Fruit fly (Drosophila melanogaster) whole organism, prepupa: ENCODE measurements around the gene FER.

Experiments used
- Blimp-1 ChIP-seq: fragments of 200-800 bp; sonication (Bioruptor generic); optimal IDR thresholded peaks from 3 replicates; lab custom pipeline; 2017; ENCODE audit warnings: missing biosample characterization, missing genetic modification characterization, mild to moderate bottlenecking, moderate library complexity, missing genetic modification reagents
- CG10631 ChIP-seq: fragments of 200-800 bp; sonication (Bioruptor generic); optimal IDR thresholded peaks from 2 replicates; lab custom pipeline; 2016; ENCODE audit warnings: missing biosample characterization, missing genetic modification characterization
- CG10669 ChIP-seq: fragments of 200-800 bp; sonication (Bioruptor generic); optimal IDR thresholded peaks from 3 replicates; lab custom pipeline; 2018; ENCODE audit warnings: missing biosample characterization, mild to moderate bottlenecking, missing genetic modification characterization, moderate library complexity
- CG11762 ChIP-seq: fragments of 200-800 bp; sonication (Bioruptor generic); optimal IDR thresholded peaks from 3 replicates; lab custom pipeline; 2016; ENCODE audit warnings: missing biosample characterization, missing genetic modification characterization; ENCODE audit not compliant: insufficient read depth
- CG11902 ChIP-seq: fragments of 200-800 bp; sonication (Bioruptor generic); optimal IDR thresholded peaks from 3 replicates; lab custom pipeline; 2016; ENCODE audit warnings: missing biosample characterization, missing genetic modification characterization
- CG15336 ChIP-seq: fragments of 200-800 bp; sonication (Bioruptor generic); IDR thresholded peaks from 2 replicates; pipeline ENCODE4 v1.3.6; 2022; ENCODE audit warnings: missing biosample characterization, missing genetic modification characterization
- CG1621 ChIP-seq: fragments of 200-800 bp; sonication (Bioruptor generic); optimal IDR thresholded peaks from 3 replicates; lab custom pipeline; 2018; ENCODE audit warnings: missing biosample characterization, mild to moderate bottlenecking, missing genetic modification characterization
- CG16779 ChIP-seq: fragments of 200-800 bp; sonication (Bioruptor generic); optimal IDR thresholded peaks from 3 replicates; lab custom pipeline; 2017; ENCODE audit warnings: missing biosample characterization, mild to moderate bottlenecking, missing genetic modification characterization
- CG31627 ChIP-seq: fragments of 200-800 bp; sonication (Bioruptor generic); optimal IDR thresholded peaks from 3 replicates; lab custom pipeline; 2016; ENCODE audit warnings: missing biosample characterization, missing genetic modification characterization
- CG32006 ChIP-seq: fragments of 200-800 bp; sonication (Bioruptor generic); optimal IDR thresholded peaks from 3 replicates; lab custom pipeline; 2017; ENCODE audit warnings: missing biosample characterization, mild to moderate bottlenecking, missing genetic modification characterization
- CG3919 ChIP-seq: fragments of 200-800 bp; sonication (Bioruptor generic); optimal IDR thresholded peaks from 3 replicates; lab custom pipeline; 2016; ENCODE audit warnings: missing biosample characterization, missing genetic modification characterization
- CG4318 ChIP-seq: fragments of 200-800 bp; sonication (Bioruptor generic); optimal IDR thresholded peaks from 3 replicates; lab custom pipeline; 2017; ENCODE audit warnings: missing biosample characterization, mild to moderate bottlenecking, missing genetic modification characterization
- CG6276 ChIP-seq: fragments of 200-800 bp; sonication (Bioruptor generic); optimal IDR thresholded peaks from 2 replicates; lab custom pipeline; 2017; ENCODE audit warnings: missing biosample characterization, mild to moderate bottlenecking, missing genetic modification characterization
- CG6792 ChIP-seq: fragments of 200-800 bp; sonication (Bioruptor generic); optimal IDR thresholded peaks from 3 replicates; lab custom pipeline; 2016; ENCODE audit warnings: missing biosample characterization, missing genetic modification characterization
- CG6808 ChIP-seq: fragments of 200-800 bp; sonication (Bioruptor generic); optimal IDR thresholded peaks from 3 replicates; lab custom pipeline; 2017; ENCODE audit warnings: missing biosample characterization, missing genetic modification characterization, mild to moderate bottlenecking, moderate library complexity, missing genetic modification reagents
- CG6854 ChIP-seq: fragments of 200-800 bp; sonication (Bioruptor generic); optimal IDR thresholded peaks from 2 replicates; lab custom pipeline; 2017; ENCODE audit warnings: missing biosample characterization, mild to moderate bottlenecking, missing genetic modification characterization
- CG8119 ChIP-seq: fragments of 200-800 bp; sonication (Bioruptor generic); IDR thresholded peaks from 3 replicates; pipeline ENCODE4 v1.3.6; 2022; ENCODE audit warnings: missing biosample characterization, missing genetic modification characterization
- CG8319 ChIP-seq: fragments of 200-800 bp; sonication (Bioruptor generic); optimal IDR thresholded peaks from 3 replicates; lab custom pipeline; 2016; ENCODE audit warnings: missing biosample characterization, missing genetic modification characterization
- CG8632 ChIP-seq: fragments of 200-800 bp; sonication (Bioruptor generic); optimal IDR thresholded peaks from 3 replicates; lab custom pipeline; 2016; ENCODE audit warnings: missing biosample characterization, missing genetic modification characterization
- Eip78C ChIP-seq: fragments of 200-800 bp; sonication (Bioruptor generic); peaks from one replicate; lab custom pipeline; 2016; ENCODE audit warnings: missing biosample characterization, missing genetic modification characterization
- Eip93F ChIP-seq: fragments of 200-800 bp; sonication (Bioruptor generic); optimal IDR thresholded peaks from 2 replicates; lab custom pipeline; 2016; ENCODE audit warnings: missing biosample characterization, mild to moderate bottlenecking, missing genetic modification characterization
- Ets21C ChIP-seq: fragments of 200-800 bp; sonication (Bioruptor generic); optimal IDR thresholded peaks from 3 replicates; lab custom pipeline; 2016; ENCODE audit warnings: missing biosample characterization, missing genetic modification characterization
- Ets96B ChIP-seq: fragments of 200-800 bp; optimal IDR thresholded peaks from 2 replicates; lab custom pipeline; 2019; ENCODE audit warnings: missing biosample characterization, mild to moderate bottlenecking, missing genetic modification characterization, moderate library complexity
- Gug ChIP-seq: fragments of 200-800 bp; sonication (Bioruptor generic); IDR thresholded peaks from 2 replicates; pipeline ENCODE4 v1.3.6; 2022; ENCODE audit warnings: missing biosample characterization, missing genetic modification characterization
- Hr38 ChIP-seq: sonication (Bioruptor generic); optimal IDR thresholded peaks from 2 replicates; lab custom pipeline; 2016; ENCODE audit warnings: missing biosample characterization, missing genetic modification characterization
- Hr39 ChIP-seq: fragments of 200-800 bp; sonication (Bioruptor generic); optimal IDR thresholded peaks from 2 replicates; lab custom pipeline; 2016; ENCODE audit warnings: missing biosample characterization, missing genetic modification characterization
- Hr4 ChIP-seq: fragments of 200-800 bp; sonication (Bioruptor generic); optimal IDR thresholded peaks from 3 replicates; lab custom pipeline; 2016; ENCODE audit warnings: missing biosample characterization, missing genetic modification characterization
- Lpt ChIP-seq: fragments of 200-800 bp; sonication (Bioruptor generic); optimal IDR thresholded peaks from 3 replicates; lab custom pipeline; 2016; ENCODE audit warnings: missing biosample characterization, missing genetic modification characterization
- Met ChIP-seq: fragments of 200-800 bp; sonication (Bioruptor generic); optimal IDR thresholded peaks from 3 replicates; lab custom pipeline; 2016; ENCODE audit warnings: missing biosample characterization, missing genetic modification characterization
- OdsH ChIP-seq: fragments of 200-800 bp; sonication (Bioruptor generic); optimal IDR thresholded peaks from 3 replicates; lab custom pipeline; 2016; ENCODE audit warnings: missing biosample characterization, missing genetic modification characterization
- Smox ChIP-seq: fragments of 200-800 bp; sonication (Bioruptor generic); optimal IDR thresholded peaks from 3 replicates; lab custom pipeline; 2016; ENCODE audit warnings: missing biosample characterization, missing genetic modification characterization
- Sox102F ChIP-seq: fragments of 200-800 bp; sonication (Bioruptor generic); optimal IDR thresholded peaks from 2 replicates; lab custom pipeline; 2016; ENCODE audit warnings: missing biosample characterization, mild to moderate bottlenecking, missing genetic modification characterization
- Sox14 ChIP-seq: fragments of 200-800 bp; sonication (Bioruptor generic); optimal IDR thresholded peaks from 3 replicates; lab custom pipeline; 2016; ENCODE audit warnings: missing biosample characterization, missing genetic modification characterization
- Sox15 ChIP-seq: fragments of 200-800 bp; sonication (Bioruptor generic); optimal IDR thresholded peaks from 3 replicates; lab custom pipeline; 2016; ENCODE audit warnings: missing biosample characterization, missing genetic modification characterization
- acj6 ChIP-seq: fragments of 200-800 bp; sonication (Bioruptor generic); optimal IDR thresholded peaks from 3 replicates; lab custom pipeline; 2016; ENCODE audit warnings: missing biosample characterization, missing genetic modification characterization
- cyc ChIP-seq: fragments of 200-800 bp; sonication (Bioruptor generic); optimal IDR thresholded peaks from 3 replicates; lab custom pipeline; 2016; ENCODE audit warnings: missing biosample characterization, missing genetic modification characterization
- dac ChIP-seq: fragments of 200-800 bp; sonication (Bioruptor generic); optimal IDR thresholded peaks from 2 replicates; lab custom pipeline; 2017; ENCODE audit warnings: missing biosample characterization, mild to moderate bottlenecking, missing genetic modification characterization
- eg ChIP-seq: fragments of 200-800 bp; sonication (Bioruptor generic); IDR thresholded peaks from 3 replicates; pipeline ENCODE4 v1.3.6; 2022; ENCODE audit warnings: missing biosample characterization, missing genetic modification characterization
- esn ChIP-seq: fragments of 200-800 bp; sonication (Bioruptor generic); optimal IDR thresholded peaks from 2 replicates; lab custom pipeline; 2016; ENCODE audit warnings: missing biosample characterization, mild to moderate bottlenecking, missing genetic modification characterization, moderate library complexity
- fd59A ChIP-seq: fragments of 200-800 bp; sonication (Bioruptor generic); optimal IDR thresholded peaks from 2 replicates; lab custom pipeline; 2017; ENCODE audit warnings: missing biosample characterization, mild to moderate bottlenecking, missing genetic modification characterization, missing genetic modification reagents
- fd85E ChIP-seq: fragments of 200-800 bp; sonication (Bioruptor generic); optimal IDR thresholded peaks from 3 replicates; lab custom pipeline; 2016; ENCODE audit warnings: missing biosample characterization, missing genetic modification characterization
- lz ChIP-seq: fragments of 200-800 bp; sonication (Bioruptor generic); optimal IDR thresholded peaks from 3 replicates; lab custom pipeline; 2016; ENCODE audit warnings: missing biosample characterization, missing genetic modification characterization
- salr ChIP-seq, 2 experiments: fragments of 200-800 bp; sonication (Bioruptor generic); optimal IDR thresholded peaks; 3 replicates each; lab custom pipeline; 2016 to 2018; ENCODE audit warnings: missing biosample characterization in 2 of 2, missing genetic modification characterization in 2 of 2, mild to moderate bottlenecking in 1 of 2
- spab ChIP-seq: fragments of 200-800 bp; sonication (Bioruptor generic); optimal IDR thresholded peaks from 2 replicates; lab custom pipeline; 2017; ENCODE audit warnings: missing biosample characterization, mild to moderate bottlenecking, missing genetic modification characterization, missing genetic modification reagents
- topi ChIP-seq: fragments of 200-800 bp; sonication (Bioruptor generic); optimal IDR thresholded peaks from 3 replicates; lab custom pipeline; 2016; ENCODE audit warnings: missing biosample characterization, missing genetic modification characterization
- vri ChIP-seq: fragments of 200-800 bp; sonication (Bioruptor generic); optimal IDR thresholded peaks from 3 replicates; lab custom pipeline; 2016; ENCODE audit warnings: missing biosample characterization, mild to moderate bottlenecking, missing genetic modification characterization

Gene FER

dm6 chr3R:9430344-9431253, 36.3 kb upstream of the FER start (continued):
- TF ChIP-seq CG8119 (GFP tag; lab: Robert Waterston, UW) (peak; percentile 45; the same call in 1 of the 3 replicates), Blimp-1 (GFP tag; lab: Kevin White, UChicago) (no peak), Lpt (GFP tag; lab: Kevin White, UChicago) (peak; percentile 17), CG1621 (tag; lab: Kevin White, UChicago) (no peak), CG6276 (GFP tag; lab: Kevin White, UChicago) (peak; percentile 26), fd85E (GFP tag; lab: Kevin White, UChicago) (no peak), spab (GFP tag; lab: Kevin White, UChicago) (no peak), Eip78C (peak; percentile 37), Met (GFP tag; lab: Kevin White, UChicago) (no peak), salr (GFP tag; optimal IDR thresholded peaks at IDR 0.05; lab: Kevin White, UChicago) (no peak)

dm6 chr3R:9428988-9429387, 34.6 kb upstream of the FER start:
- TF ChIP-seq CG6792 (GFP tag; lab: Kevin White, UChicago) (peak; percentile 39), cyc (GFP tag; lab: Kevin White, UChicago) (peak; percentile 60), Eip93F (peak; percentile 90), CG4318 (GFP tag; lab: Kevin White, UChicago) (no peak), Sox15 (no peak), Hr39 (peak; percentile 66), esn (peak; percentile 66), Sox14 (peak; percentile 60), CG1621 (tag; lab: Kevin White, UChicago) (no peak), OdsH (GFP tag; lab: Kevin White, UChicago) (peak; percentile 7), CG6808 (GFP tag; lab: Kevin White, UChicago) (no peak), Hr38 (GFP tag; lab: Kevin White, UChicago) (no peak), Sox102F (GFP tag; lab: Kevin White, UChicago) (peak; percentile 61), spab (GFP tag; lab: Kevin White, UChicago) (no peak), CG32006 (no peak), CG10631 (GFP tag; lab: Kevin White, UChicago) (no peak), CG11902 (GFP tag; lab: Kevin White, UChicago) (no peak), CG8119 (GFP tag; lab: Robert Waterston, UW) (no peak), topi (GFP tag; lab: Kevin White, UChicago) (peak; percentile 56), salr (GFP tag; optimal IDR thresholded peaks at IDR 0.05; lab: Kevin White, UChicago) (no peak), Gug (GFP tag; lab: Robert Waterston, UW) (no peak), fd59A (GFP tag; lab: Kevin White, UChicago) (no peak), Ets96B (tag; lab: Kevin White, UChicago) (no peak), vri (GFP tag; lab: Kevin White, UChicago) (peak; percentile 96), Eip78C (peak; percentile 70), Hr4 (GFP tag; lab: Kevin White, UChicago) (peak; percentile 21), Lpt (GFP tag; lab: Kevin White, UChicago) (no peak), Met (GFP tag; lab: Kevin White, UChicago) (peak; percentile 71), Ets21C (GFP tag; lab: Kevin White, UChicago) (peak; percentile 2), CG8319 (GFP tag; lab: Kevin White, UChicago) (no peak), Blimp-1 (GFP tag; lab: Kevin White, UChicago) (peak; percentile 15), eg (GFP tag; lab: Robert Waterston, UW) (no peak), dac (GFP tag; lab: Kevin White, UChicago) (no peak), Smox (GFP tag; lab: Kevin White, UChicago) (peak; percentile 63), CG11762 (GFP tag; lab: Kevin White, UChicago) (no peak), CG31627 (GFP tag; lab: Kevin White, UChicago) (peak; percentile 60), CG6854 (no peak), acj6 (peak; percentile 19), CG6276 (GFP tag; lab: Kevin White, UChicago) (no peak), CG10669 (GFP tag; lab: Kevin White, UChicago) (no peak), CG16779 (tag; lab: Kevin White, UChicago) (no peak), CG3919 (GFP tag; lab: Kevin White, UChicago) (peak; percentile 9), lz (GFP tag; lab: Kevin White, UChicago) (peak; percentile 41), CG15336 (no peak), CG8632 (GFP tag; lab: Kevin White, UChicago) (no peak)
